Worm (Caenorhabditis elegans): Measurements from ENCODE around the gene rap-3.

Gene rap-3

ce11 chrIV:11212978-11213377, 35.9 kb downstream of the rap-3 start:
- TF ChIP-seq F57C9.4 (tag; optimal IDR thresholded peaks at IDR 0.05): no peak
- TF ChIP-seq die-1 (tag; optimal IDR thresholded peaks at IDR 0.05): no peak
- no peak for TF ChIP-seq Y56A3A.18 (GFP tag; IDR thresholded peaks at IDR 0.05)
- TF ChIP-seq madf-10 (tag; optimal IDR thresholded peaks at IDR 0.05): no peak
- no peak for TF ChIP-seq nhr-90 (tag; optimal IDR thresholded peaks at IDR 0.05)
- TF ChIP-seq B0035.1 (tag; optimal IDR thresholded peaks at IDR 0.05): no peak
- TF ChIP-seq attf-5 (GFP tag; optimal IDR thresholded peaks at IDR 0.05): no peak
- no peak for TF ChIP-seq F55B11.4 (tag; optimal IDR thresholded peaks at IDR 0.05; ENCODE audit: borderline replicate concordance, insufficient read depth)
- no peak for TF ChIP-seq snpc-1.3 (tag; optimal IDR thresholded peaks at IDR 0.05; ENCODE audit: insufficient read depth)
- TF ChIP-seq F33H1.4 (GFP tag; IDR thresholded peaks at IDR 0.05): no peak
- TF ChIP-seq ekl-4 (GFP tag; IDR thresholded peaks at IDR 0.05): no peak
- no peak for TF ChIP-seq xnd-1 (tag; optimal IDR thresholded peaks at IDR 0.05)
- TF ChIP-seq F10E7.11 (tag; optimal IDR thresholded peaks at IDR 0.05): no peak
- TF ChIP-seq bed-1 (GFP tag; IDR thresholded peaks at IDR 0.05): no peak

- TF ChIP-seq Y56A3A.18 (GFP tag; IDR thresholded peaks at IDR 0.05) (no peak), nhr-90 (tag; optimal IDR thresholded peaks at IDR 0.05) (no peak), snpc-4 (GFP tag; optimal IDR thresholded peaks at IDR 0.05) (no peak), snpc-4 (tag; optimal IDR thresholded peaks at IDR 0.05) (no peak), attf-5 (GFP tag; optimal IDR thresholded peaks at IDR 0.05) (no peak), ztf-22 (GFP tag; optimal IDR thresholded peaks at IDR 0.05) (no peak), B0035.1 (tag; optimal IDR thresholded peaks at IDR 0.05) (no peak), D2030.7 (GFP tag; IDR thresholded peaks at IDR 0.05) (no peak), nfya-2 (GFP tag; IDR thresholded peaks at IDR 0.05) (no peak), lin-26 (GFP tag; IDR thresholded peaks at IDR 0.05) (no peak)
These were observed 41.0 kb downstream of the rap-3 start, which contains the start of gene zip-6 for ce11 chrIV:11218037-11218436. Gene zip-6, minus strand, starts transcription at chrIV:11218137.

- TF ChIP-seq fkh-3 (tag; optimal IDR thresholded peaks at IDR 0.05) (no peak), ceh-100 (GFP tag; IDR thresholded peaks at IDR 0.05) (no peak), mel-28 (tag; optimal IDR thresholded peaks at IDR 0.05; ENCODE audit: borderline replicate concordance) (no peak), madf-6 (GFP tag; IDR thresholded peaks at IDR 0.05) (no peak), bed-1 (GFP tag; IDR thresholded peaks at IDR 0.05) (no peak), athp-1 (tag; optimal IDR thresholded peaks at IDR 0.05) (no peak), Y56A3A.18 (GFP tag; IDR thresholded peaks at IDR 0.05) (no peak), bed-2 (GFP tag; IDR thresholded peaks at IDR 0.05) (no peak), nhr-120 (GFP tag; IDR thresholded peaks at IDR 0.05) (no peak), rec-8 (tag; optimal IDR thresholded peaks at IDR 0.05) (no peak), snpc-1.1 (tag; optimal IDR thresholded peaks at IDR 0.05; ENCODE audit: insufficient read depth) (no peak), let-607 (tag; optimal IDR thresholded peaks at IDR 0.05) (no peak)
These were observed 46.8 kb downstream of the rap-3 start, which contains the start of gene C29F4.3 for ce11 chrIV:11223878-11224277. Gene C29F4.3, minus strand, starts transcription at chrIV:11223978.

- no peak for TF ChIP-seq ztf-25 (GFP tag; IDR thresholded peaks at IDR 0.05)
- TF ChIP-seq aptf-3 (GFP tag; IDR thresholded peaks at IDR 0.05): no peak
- TF ChIP-seq nhr-27 (tag; optimal IDR thresholded peaks at IDR 0.05): no peak
- no peak for TF ChIP-seq athp-1 (tag; optimal IDR thresholded peaks at IDR 0.05)
- no peak for TF ChIP-seq hlh-12 (tag; optimal IDR thresholded peaks at IDR 0.05)
- no peak for TF ChIP-seq xnd-1 (tag; optimal IDR thresholded peaks at IDR 0.05)
- no peak for TF ChIP-seq egrh-3 (GFP tag; IDR thresholded peaks at IDR 0.05)
These were observed 48.1 kb downstream of the rap-3 start, which contains the start of gene col-125 for ce11 chrIV:11225206-11225605. Gene col-125, plus strand, starts transcription at chrIV:11225506.

Measured in whole organism, young adult.